Worm (Caenorhabditis elegans): ENCODE measurements around the gene ZK809.5.

The ZK809.5 gene

ce11 chrIV:11688018-11688417, 31.5 kb downstream of the ZK809.5 start, which contains the start of gene ZK792.5:
Gene ZK792.5 (minus strand): TSS chrIV:11688118.
- TF ChIP-seq W03F9.2 (tag; optimal IDR thresholded peaks at IDR 0.05) (no peak), dao-5 (tag; optimal IDR thresholded peaks at IDR 0.05) (no peak), him-1 (tag; optimal IDR thresholded peaks at IDR 0.05) (no peak)

ce11 chrIV:11690988-11691387, 34.5 kb downstream of the ZK809.5 start, which contains the start of gene let-60:
Gene let-60 (minus strand): TSS chrIV:11691088.
- no peak for TF ChIP-seq W03F9.2 (tag; optimal IDR thresholded peaks at IDR 0.05)
- no peak for TF ChIP-seq him-1 (tag; optimal IDR thresholded peaks at IDR 0.05)
- no peak for TF ChIP-seq dao-5 (tag; optimal IDR thresholded peaks at IDR 0.05)

- no peak for TF ChIP-seq W03F9.2 (tag; optimal IDR thresholded peaks at IDR 0.05)
Measured at ce11 chrIV:11691524-11691923, 35.0 kb downstream of the ZK809.5 start.

ce11 chrIV:11692071-11692673, 35.6 kb downstream of the ZK809.5 start:
- TF ChIP-seq dao-5 (tag; optimal IDR thresholded peaks at IDR 0.05) (peak; percentile 55), W03F9.2 (tag; optimal IDR thresholded peaks at IDR 0.05) (peak; percentile 38), him-1 (tag; optimal IDR thresholded peaks at IDR 0.05) (peak; percentile 52)

ce11 chrIV:11693493-11693892, 37.0 kb downstream of the ZK809.5 start, which contains the start of gene ZK792.12:
Gene ZK792.12 (plus strand): TSS chrIV:11693793.
- no peak for TF ChIP-seq dao-5 (tag; optimal IDR thresholded peaks at IDR 0.05)
- no peak for TF ChIP-seq him-1 (tag; optimal IDR thresholded peaks at IDR 0.05)
- no peak for TF ChIP-seq W03F9.2 (tag; optimal IDR thresholded peaks at IDR 0.05)

- TF ChIP-seq W03F9.2 (tag; optimal IDR thresholded peaks at IDR 0.05) (no peak), dao-5 (tag; optimal IDR thresholded peaks at IDR 0.05) (no peak), him-1 (tag; optimal IDR thresholded peaks at IDR 0.05) (no peak)
Measured at ce11 chrIV:11694143-11694542, 37.6 kb downstream of the ZK809.5 start, which contains the start of gene ZK792.7. Gene ZK792.7 (plus strand): TSS chrIV:11694443.

- TF ChIP-seq W03F9.2 (tag; optimal IDR thresholded peaks at IDR 0.05): peak; percentile 48
- no peak for TF ChIP-seq dao-5 (tag; optimal IDR thresholded peaks at IDR 0.05)
Measured at ce11 chrIV:11695634-11696033, 39.1 kb downstream of the ZK809.5 start.

ce11 chrIV:11697514-11697913, 41.0 kb downstream of the ZK809.5 start:
- TF ChIP-seq him-1 (tag; optimal IDR thresholded peaks at IDR 0.05) (no peak), dao-5 (tag; optimal IDR thresholded peaks at IDR 0.05) (no peak), W03F9.2 (tag; optimal IDR thresholded peaks at IDR 0.05) (no peak)

ce11 chrIV:11700100-11700499, 43.6 kb downstream of the ZK809.5 start:
- TF ChIP-seq W03F9.2 (tag; optimal IDR thresholded peaks at IDR 0.05): no peak
- no peak for TF ChIP-seq dao-5 (tag; optimal IDR thresholded peaks at IDR 0.05)
- no peak for TF ChIP-seq him-1 (tag; optimal IDR thresholded peaks at IDR 0.05)

- TF ChIP-seq him-1 (tag; optimal IDR thresholded peaks at IDR 0.05) (no peak), W03F9.2 (tag; optimal IDR thresholded peaks at IDR 0.05) (no peak), dao-5 (tag; optimal IDR thresholded peaks at IDR 0.05) (no peak)
Measured at ce11 chrIV:11700752-11701151, 44.2 kb downstream of the ZK809.5 start, which contains the start of gene dpy-20. Gene dpy-20 (minus strand): TSS chrIV:11700852.

- TF ChIP-seq W03F9.2 (tag; optimal IDR thresholded peaks at IDR 0.05) (no peak), him-1 (tag; optimal IDR thresholded peaks at IDR 0.05) (no peak), dao-5 (tag; optimal IDR thresholded peaks at IDR 0.05) (no peak)
Measured at ce11 chrIV:11701878-11702277, 45.3 kb downstream of the ZK809.5 start.

- no peak for TF ChIP-seq dao-5 (tag; optimal IDR thresholded peaks at IDR 0.05)
- TF ChIP-seq W03F9.2 (tag; optimal IDR thresholded peaks at IDR 0.05): no peak
- TF ChIP-seq him-1 (tag; optimal IDR thresholded peaks at IDR 0.05): no peak
Measured at ce11 chrIV:11703685-11704296, 47.3 kb downstream of the ZK809.5 start, which contains the start of the genes T22B3.3 and alg-3. Gene T22B3.3 (minus strand): TSS chrIV:11703785. Gene alg-3 (plus strand): TSS chrIV:11704246.
